Fruit fly (Drosophila melanogaster): ENCODE results near the gene nocte.
A peak's percentile ranks its signal among the peaks of the same experiment; 100 is the strongest.

The nocte gene

DNA sequence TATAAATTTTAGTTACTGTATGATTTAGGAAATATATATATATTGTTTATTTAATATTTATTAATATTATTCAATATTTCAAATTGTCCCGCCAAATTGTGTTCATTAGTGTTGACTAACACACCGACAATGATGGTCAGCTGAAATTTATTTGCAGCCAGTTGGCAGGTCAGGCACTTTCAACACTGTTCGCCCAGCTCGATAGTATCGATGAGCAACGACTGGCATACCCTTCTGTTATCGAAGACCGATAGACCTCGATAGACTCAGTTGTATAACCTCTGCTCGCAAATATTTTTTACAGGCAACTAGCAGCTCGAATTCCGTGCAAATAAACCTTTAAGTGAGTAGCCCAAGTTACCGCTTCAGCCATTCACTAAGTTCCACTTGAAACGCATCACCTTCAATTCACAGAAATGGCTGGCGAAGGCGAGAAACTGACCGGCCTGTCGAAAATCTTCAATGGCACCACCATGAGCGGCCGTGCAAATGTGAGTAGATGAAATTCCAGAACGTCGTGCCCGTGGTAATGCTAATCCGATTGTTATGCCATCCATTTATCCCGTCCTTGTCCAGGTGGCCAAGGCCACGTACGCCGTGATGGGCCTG is 13.9 kb downstream of the nocte start, which contains the start of gene Neb-cGP (continued):
- TF ChIP-seq CG12391 (tag; optimal IDR thresholded peaks at IDR 0.05) (peak; percentile 64), CG30020 (tag; optimal IDR thresholded peaks at IDR 0.05) (peak; percentile 45), CG4707 (GFP tag; optimal IDR thresholded peaks at IDR 0.05) (no peak), dimm (GFP tag; IDR thresholded peaks at IDR 0.05) (no peak), CG18476 (GFP tag; optimal IDR thresholded peaks at IDR 0.05) (no peak), CG8281 (tag; optimal IDR thresholded peaks at IDR 0.05) (no peak), rib (GFP tag; IDR thresholded peaks at IDR 0.05) (peak; percentile 63; the same call in 1 of the 2 replicates), CG1233 (GFP tag; optimal IDR thresholded peaks at IDR 0.05) (peak; percentile 37), CG9215 (GFP tag; IDR thresholded peaks at IDR 0.05) (no peak), CG13775 (GFP tag; optimal IDR thresholded peaks at IDR 0.05) (peak; percentile 1), CG11456 (GFP tag; IDR thresholded peaks at IDR 0.05) (peak; percentile 76; the same call in 2 of the 3 replicates), CG17912 (GFP tag; optimal IDR thresholded peaks at IDR 0.05) (peak; percentile 47), maf-S (GFP tag; optimal IDR thresholded peaks at IDR 0.05) (peak; percentile 47), CG6854 (GFP tag; optimal IDR thresholded peaks at IDR 0.05) (no peak), dysf (GFP tag; IDR thresholded peaks at IDR 0.05) (peak; percentile 26; the same call in 2 of the 3 replicates), Nf-YA (GFP tag; IDR thresholded peaks at IDR 0.05) (no peak), gro (GFP tag; optimal IDR thresholded peaks at IDR 0.05) (peak; percentile 69), CG9817 (tag; optimal IDR thresholded peaks at IDR 0.05) (peak; percentile 68), Deaf1 (tag; optimal IDR thresholded peaks at IDR 0.05) (no peak), ato (GFP tag; IDR thresholded peaks at IDR 0.05; ENCODE audit: partially characterized antibody) (peak; percentile 94), twi (tag; optimal IDR thresholded peaks at IDR 0.05) (no peak), GATAe (GFP tag; conservative IDR thresholded peaks at IDR 0.05) (no peak), insv (GFP tag; optimal IDR thresholded peaks at IDR 0.05) (peak in 1 of 2 experiments; percentile 59), nmo (GFP tag; optimal IDR thresholded peaks at IDR 0.05) (peak; percentile 62), Ravus (GFP tag; IDR thresholded peaks at IDR 0.05) (no peak), CG12942 (GFP tag; optimal IDR thresholded peaks at IDR 0.05) (peak; percentile 52), sob (GFP tag; IDR thresholded peaks at IDR 0.05) (peak; percentile 75), CG15011 (GFP tag; optimal IDR thresholded peaks at IDR 0.05) (no peak), CG10979 (tag; optimal IDR thresholded peaks at IDR 0.05) (peak; percentile 42), hb (GFP tag; IDR thresholded peaks at IDR 0.05; ENCODE audit: partially characterized antibody) (peak; percentile 90), crc (GFP tag; optimal IDR thresholded peaks at IDR 0.05) (no peak), Pdp1 (GFP tag; optimal IDR thresholded peaks at IDR 0.05) (peak; percentile 31 to 99), Ets65A (GFP tag) (peak; percentile 96), Mes4 (GFP tag; optimal IDR thresholded peaks at IDR 0.05) (peak; percentile 30), pho (GFP tag; optimal IDR thresholded peaks at IDR 0.05) (peak; percentile 43), Xrp1 (GFP tag; IDR thresholded peaks at IDR 0.05) (peak; percentile 48; the same call in 1 of the 2 replicates), D (optimal IDR thresholded peaks at IDR 0.05) (no peak), D (GFP tag; optimal IDR thresholded peaks at IDR 0.05) (no peak), CG43689 (GFP tag; IDR thresholded peaks at IDR 0.05) (no peak), CG3281 (GFP tag; optimal IDR thresholded peaks at IDR 0.05) (peak; percentile 41), sug (tag; optimal IDR thresholded peaks at IDR 0.05) (peak; percentile 67), lov (optimal IDR thresholded peaks at IDR 0.05) (no peak), lov (GFP tag; IDR thresholded peaks at IDR 0.05) (no peak), ftz-f1 (GFP tag; optimal IDR thresholded peaks at IDR 0.05) (peak; percentile 43), Lpt (GFP tag; optimal IDR thresholded peaks at IDR 0.05) (no peak), CG14860 (GFP tag; IDR thresholded peaks at IDR 0.05; ENCODE audit: partially characterized antibody) (peak; percentile 88), Opbp (GFP tag; IDR thresholded peaks at IDR 0.05; ENCODE audit: partially characterized antibody) (peak; percentile 95), CG10267 (tag; optimal IDR thresholded peaks at IDR 0.05) (peak; percentile 99), p53 (GFP tag; optimal IDR thresholded peaks at IDR 0.05) (no peak), CG9609 (GFP tag; optimal IDR thresholded peaks at IDR 0.05) (peak; percentile 59), slp2 (GFP tag; optimal IDR thresholded peaks at IDR 0.05) (peak; percentile 2)
